Worm (Caenorhabditis elegans): Measurements from ENCODE around the gene R04D3.4.

DNA sequence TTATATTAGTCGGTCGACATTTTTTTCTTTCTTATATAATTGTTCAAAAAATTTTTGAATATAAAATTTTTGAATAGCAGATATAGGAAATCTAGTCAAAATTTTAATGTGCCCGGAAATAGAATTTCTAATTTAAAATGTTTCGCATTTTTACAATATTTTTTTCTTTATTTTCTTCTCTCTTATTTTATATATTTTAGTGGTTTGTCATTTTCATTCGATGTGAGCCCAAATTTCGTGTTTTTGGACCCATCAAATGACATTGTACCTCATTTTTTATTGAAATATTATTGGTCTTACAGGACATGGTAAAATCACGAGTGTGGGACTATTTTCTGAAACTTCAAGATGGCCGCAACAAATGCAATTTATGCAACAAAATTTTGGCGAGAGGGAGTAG, 26.4 kb downstream of the R04D3.4 start, which contains the start of gene K09A11.1:
- TF ChIP-seq mxl-3 (GFP tag; optimal IDR thresholded peaks at IDR 0.05) = no peak
- no peak for TF ChIP-seq nhr-11 (tag; optimal IDR thresholded peaks at IDR 0.05)
- TF ChIP-seq egl-27 (tag; optimal IDR thresholded peaks at IDR 0.05) = no peak

Data from whole organism, L4 larva.